Worm (Caenorhabditis elegans) whole organism, young adult: ENCODE results near the gene str-93.

Experiments used
- B0261.1 ChIP-seq: sonication (generic microtip); optimal IDR thresholded peaks from 2 replicates; lab custom pipeline; 2016; ENCODE audit warnings: mild to moderate bottlenecking, missing genetic modification characterization, moderate library complexity, missing compliant biosample characterization
- ZK185.1 ChIP-seq: sonication (generic microtip); optimal IDR thresholded peaks from 2 replicates; lab custom pipeline; 2016; ENCODE audit warnings: mild to moderate bottlenecking, missing genetic modification characterization, missing compliant biosample characterization; ENCODE audit not compliant: poor library complexity, severe bottlenecking
- ama-1 ChIP-seq, 3 experiments: fragments of 150-350 bp in 1 of 3; sonication (generic microtip) in 2 of 3; optimal IDR thresholded peaks; 2 replicates each; lab custom pipeline; 2014 to 2018; ENCODE audit warnings: missing biosample characterization in 2 of 3, missing genetic modification characterization in 2 of 3, missing genetic modification reagents in 2 of 3
- ccch-3 ChIP-seq: fragments of 200-800 bp; sonication (Bioruptor generic); optimal IDR thresholded peaks from 2 replicates; lab custom pipeline; 2018; ENCODE audit warnings: mild to moderate bottlenecking, missing genetic modification characterization, missing compliant biosample characterization
- cebp-1 ChIP-seq, 2 experiments: fragments of 200-800 bp in 1 of 2; sonication (Bioruptor generic) in 1 of 2; sonication (generic microtip) in 1 of 2; IDR thresholded peaks in 1 of 2; optimal IDR thresholded peaks in 1 of 2; 2 replicates each; pipeline versions ENCODE4 v1.3.6 to Lab custom; 2017 to 2022; ENCODE audit warnings: missing compliant biosample characterization in 2 of 2, missing genetic modification characterization in 2 of 2, mild to moderate bottlenecking in 1 of 2, missing genetic modification reagents in 1 of 2, moderate library complexity in 1 of 2
- cebp-2 ChIP-seq: fragments of 200-800 bp; sonication (Bioruptor generic); IDR thresholded peaks from 2 replicates; pipeline ENCODE4 v1.3.6; 2022; ENCODE audit warnings: missing genetic modification characterization, missing compliant biosample characterization
- ceh-27 ChIP-seq: fragments of 200-800 bp; sonication (Bioruptor generic); optimal IDR thresholded peaks from 2 replicates; lab custom pipeline; 2018; ENCODE audit warnings: mild to moderate bottlenecking, missing genetic modification characterization, moderate library complexity, missing compliant biosample characterization
- lin-35 ChIP-seq, 3 experiments: fragments of 150-350 bp in 2 of 3; sonication (generic microtip) in 1 of 3; optimal IDR thresholded peaks; 2 replicates each; lab custom pipeline; 2014 to 2018; ENCODE audit warnings: missing biosample characterization in 3 of 3, missing genetic modification characterization in 3 of 3, missing genetic modification reagents in 3 of 3
- nfya-1 ChIP-seq: sonication (generic microtip); optimal IDR thresholded peaks from 2 replicates; lab custom pipeline; 2017; ENCODE audit warnings: antibody characterized with exemption, missing compliant biosample characterization, missing genetic modification characterization, borderline replicate concordance; ENCODE audit not compliant: insufficient read depth
- snpc-4 ChIP-seq, 5 experiments: fragments of 150-350 bp in 1 of 5; sonication (generic microtip) in 4 of 5; optimal IDR thresholded peaks; 2 replicates each; lab custom pipeline; 2014 to 2018; ENCODE audit warnings: missing genetic modification characterization in 5 of 5, missing biosample characterization in 3 of 5, antibody characterized with exemption in 2 of 5, mild to moderate bottlenecking in 2 of 5, missing compliant biosample characterization in 2 of 5, missing genotype in 2 of 5, moderate library complexity in 2 of 5, missing genetic modification reagents in 1 of 5

ce11 chrV:17655205-17655604, 18.0 kb downstream of the str-93 start:
- TF ChIP-seq ZK185.1: no peak
- TF ChIP-seq snpc-4 (GFP tag; optimal IDR thresholded peaks at IDR 0.05; lab: Kevin White, UChicago): no peak
- TF ChIP-seq snpc-4 (tag; optimal IDR thresholded peaks at IDR 0.05; lab: Kevin White, UChicago): no peak
- no peak for TF ChIP-seq ama-1 (optimal IDR thresholded peaks at IDR 0.05; lab: Kevin White, UChicago)
- TF ChIP-seq ama-1 (GFP tag; optimal IDR thresholded peaks at IDR 0.05; lab: Kevin White, UChicago): no peak
- no peak for TF ChIP-seq nfya-1 (tag; lab: Kevin White, UChicago)
- no peak for TF ChIP-seq lin-35 (GFP tag; optimal IDR thresholded peaks at IDR 0.05; lab: Kevin White, UChicago)
- no peak for TF ChIP-seq B0261.1 (tag; lab: Kevin White, UChicago)
- no peak for TF ChIP-seq cebp-2 (GFP tag; lab: Robert Waterston, UW)
- TF ChIP-seq cebp-1 (GFP tag; IDR thresholded peaks at IDR 0.05; lab: Robert Waterston, UW): no peak
- TF ChIP-seq cebp-1 (tag; optimal IDR thresholded peaks at IDR 0.05; lab: Kevin White, UChicago): no peak
- no peak for TF ChIP-seq ccch-3 (GFP tag; lab: Kevin White, UChicago)
- no peak for TF ChIP-seq ceh-27 (GFP tag; lab: Kevin White, UChicago)
